Worm (Caenorhabditis elegans) whole organism, L2 larva: ENCODE measurements around the gene F44D12.10.

Experiments
- F13H6.1 ChIP-seq: sonication (generic microtip); optimal IDR thresholded peaks from 2 replicates; lab custom pipeline; 2016; ENCODE audit warnings: missing genetic modification characterization, missing compliant biosample characterization
- R02D3.7 ChIP-seq: fragments of 150-350 bp; optimal IDR thresholded peaks from 2 replicates; lab custom pipeline; 2014; ENCODE audit warnings: missing biosample characterization, missing genetic modification characterization
- Y55F3AM.14 ChIP-seq: fragments of 200-800 bp; sonication (Bioruptor generic); optimal IDR thresholded peaks from 2 replicates; lab custom pipeline; 2018; ENCODE audit warnings: mild to moderate bottlenecking, missing genetic modification characterization, missing compliant biosample characterization
- ZK546.5 ChIP-seq: sonication (generic microtip); optimal IDR thresholded peaks from 2 replicates; lab custom pipeline; 2017; ENCODE audit warnings: missing biosample characterization, missing genetic modification characterization
- aly-2 ChIP-seq: fragments of 150-350 bp; optimal IDR thresholded peaks from 2 replicates; lab custom pipeline; 2014; ENCODE audit warnings: missing biosample characterization, missing genetic modification characterization
- ama-1 ChIP-seq: fragments of 150-350 bp; optimal IDR thresholded peaks from 2 replicates; lab custom pipeline; 2018; ENCODE audit warnings: inconsistent platforms
- blmp-1 ChIP-seq: sonication (generic microtip); optimal IDR thresholded peaks from 2 replicates; lab custom pipeline; 2017; ENCODE audit warnings: missing genetic modification characterization, mild to moderate bottlenecking, missing compliant biosample characterization, antibody characterized with exemption, moderate library complexity; ENCODE audit not compliant: insufficient read depth
- ceh-82 ChIP-seq: fragments of 150-350 bp; optimal IDR thresholded peaks from 2 replicates; lab custom pipeline; 2014; ENCODE audit warnings: missing biosample characterization, missing genetic modification characterization
- elt-3 ChIP-seq: sonication (generic microtip); optimal IDR thresholded peaks from 2 replicates; lab custom pipeline; 2017; ENCODE audit warnings: missing biosample characterization, missing genetic modification characterization
- fos-1 ChIP-seq: fragments of 150-350 bp; optimal IDR thresholded peaks from 2 replicates; lab custom pipeline; 2014; ENCODE audit warnings: missing biosample characterization, missing genetic modification characterization
- gmeb-1 ChIP-seq: fragments of 150-350 bp; optimal IDR thresholded peaks from 2 replicates; lab custom pipeline; 2014; ENCODE audit warnings: missing biosample characterization, missing genetic modification characterization
- lin-11 ChIP-seq: fragments of 150-350 bp; sonication (generic microtip); optimal IDR thresholded peaks from 2 replicates; lab custom pipeline; 2014; ENCODE audit warnings: missing biosample characterization, missing genetic modification characterization, inconsistent platforms, mixed read lengths
- lin-13 ChIP-seq: fragments of 150-350 bp; optimal IDR thresholded peaks from 2 replicates; lab custom pipeline; 2014; ENCODE audit warnings: missing biosample characterization, missing genetic modification reagents, missing genetic modification characterization
- lin-39 ChIP-seq: fragments of 150-350 bp; optimal IDR thresholded peaks from 2 replicates; lab custom pipeline; 2014; ENCODE audit warnings: missing biosample characterization, missing genetic modification reagents, missing genetic modification characterization
- lsy-2 ChIP-seq, 2 experiments: fragments of 150-350 bp in 1 of 2; sonication (generic microtip) in 1 of 2; optimal IDR thresholded peaks; 2 replicates each; lab custom pipeline; 2014 to 2017; ENCODE audit warnings: missing biosample characterization in 2 of 2, missing genetic modification characterization in 2 of 2
- mab-5 ChIP-seq: fragments of 150-350 bp; optimal IDR thresholded peaks from 2 replicates; lab custom pipeline; 2014; ENCODE audit warnings: missing biosample characterization, missing genetic modification characterization
- nhr-10 ChIP-seq: sonication (generic microtip); optimal IDR thresholded peaks from 2 replicates; lab custom pipeline; 2017; ENCODE audit warnings: missing biosample characterization, missing genetic modification characterization
- nhr-11 ChIP-seq: fragments of 150-350 bp; optimal IDR thresholded peaks from 2 replicates; lab custom pipeline; 2014; ENCODE audit warnings: missing biosample characterization, missing genetic modification characterization
- nhr-129 ChIP-seq: fragments of 150-350 bp; optimal IDR thresholded peaks from 2 replicates; lab custom pipeline; 2014; ENCODE audit warnings: missing biosample characterization, missing genetic modification characterization
- nhr-21 ChIP-seq: fragments of 150-350 bp; optimal IDR thresholded peaks from 2 replicates; lab custom pipeline; 2014; ENCODE audit warnings: missing biosample characterization, missing genetic modification characterization
- nhr-237 ChIP-seq: fragments of 150-350 bp; optimal IDR thresholded peaks from 2 replicates; lab custom pipeline; 2014; ENCODE audit warnings: missing biosample characterization, missing genetic modification characterization
- nhr-6 ChIP-seq: fragments of 150-350 bp; optimal IDR thresholded peaks from 2 replicates; lab custom pipeline; 2014; ENCODE audit warnings: missing biosample characterization, missing genetic modification characterization
- nhr-77 ChIP-seq: fragments of 150-350 bp; optimal IDR thresholded peaks from 2 replicates; lab custom pipeline; 2014; ENCODE audit warnings: missing biosample characterization, missing genetic modification characterization
- peb-1 ChIP-seq: fragments of 150-350 bp; optimal IDR thresholded peaks from 2 replicates; lab custom pipeline; 2014; ENCODE audit warnings: missing biosample characterization, missing genetic modification characterization
- sem-4 ChIP-seq: fragments of 150-350 bp; optimal IDR thresholded peaks from 2 replicates; lab custom pipeline; 2014; ENCODE audit warnings: missing biosample characterization, missing genetic modification reagents, missing genetic modification characterization
- sma-9 ChIP-seq, 2 experiments: fragments of 150-350 bp in 1 of 2; sonication (generic microtip) in 1 of 2; optimal IDR thresholded peaks; 2 replicates each; lab custom pipeline; 2014 to 2016; ENCODE audit warnings: missing genetic modification characterization in 2 of 2, mild to moderate bottlenecking in 1 of 2, missing biosample characterization in 1 of 2, missing compliant biosample characterization in 1 of 2, missing genetic modification reagents in 1 of 2, moderate library complexity in 1 of 2
- snpc-4 ChIP-seq: fragments of 150-350 bp; optimal IDR thresholded peaks from 2 replicates; lab custom pipeline; 2014; ENCODE audit warnings: missing biosample characterization, missing genetic modification characterization
- unc-62 ChIP-seq: fragments of 150-350 bp; optimal IDR thresholded peaks from 2 replicates; lab custom pipeline; 2014; ENCODE audit warnings: missing biosample characterization, missing genetic modification reagents, missing genetic modification characterization
- zag-1 ChIP-seq: fragments of 150-350 bp; optimal IDR thresholded peaks from 2 replicates; lab custom pipeline; 2014; ENCODE audit warnings: missing biosample characterization, missing genetic modification characterization
- ztf-1 ChIP-seq: fragments of 200-800 bp; sonication (Bioruptor generic); conservative IDR thresholded peaks from 2 replicates; pipeline ENCODE4 v1.3.6; 2022; ENCODE audit warnings: missing genetic modification characterization, missing compliant biosample characterization
- ztf-4 ChIP-seq: fragments of 150-350 bp; optimal IDR thresholded peaks from 2 replicates; lab custom pipeline; 2014; ENCODE audit warnings: missing biosample characterization, missing genetic modification characterization

Gene F44D12.10

ce11 chrIV:10068266-10068665, 31.4 kb upstream of the F44D12.10 start:
- TF ChIP-seq gmeb-1 (tag; lab: Kevin White, UChicago) (no peak), nhr-6 (tag; lab: Kevin White, UChicago) (no peak), blmp-1 (tag; lab: Kevin White, UChicago) (no peak), ZK546.5 (no peak), Y55F3AM.14 (GFP tag; lab: Kevin White, UChicago) (no peak), nhr-21 (tag; lab: Kevin White, UChicago) (no peak), R02D3.7 (no peak), unc-62 (GFP tag; lab: Kevin White, UChicago) (no peak), fos-1 (tag; lab: Kevin White, UChicago) (no peak), peb-1 (tag; lab: Kevin White, UChicago) (no peak), sem-4 (tag; lab: Kevin White, UChicago) (no peak), lin-11 (tag; lab: Kevin White, UChicago) (no peak), snpc-4 (tag; lab: Kevin White, UChicago) (no peak), zag-1 (no peak), ceh-82 (tag; lab: Kevin White, UChicago) (no peak), nhr-237 (tag; lab: Kevin White, UChicago) (no peak), ztf-4 (no peak), lsy-2 (tag; optimal IDR thresholded peaks at IDR 0.05; lab: Kevin White, UChicago) (no peak), ztf-1 (GFP tag; lab: Robert Waterston, UW) (no peak)

- TF ChIP-seq blmp-1 (tag; lab: Kevin White, UChicago) (no peak), nhr-11 (tag; lab: Kevin White, UChicago) (no peak)
- TF ChIP-seq, all 48 proteins: peak for 0
Measured at ce11 chrIV:10067541-10067940, 30.7 kb upstream of the F44D12.10 start, which contains the start of gene cwn-2. Gene cwn-2 (plus strand): TSS chrIV:10067816.

- TF ChIP-seq sma-9 (GFP tag; optimal IDR thresholded peaks at IDR 0.05; lab: Kevin White, UChicago) (no peak), sma-9 (tag; optimal IDR thresholded peaks at IDR 0.05; lab: Kevin White, UChicago) (no peak), ceh-82 (tag; lab: Kevin White, UChicago) (no peak), fos-1 (tag; lab: Kevin White, UChicago) (peak; percentile 61)
Measured at ce11 chrIV:10066456-10066855, 29.6 kb upstream of the F44D12.10 start.

ce11 chrIV:10065159-10065558, 28.3 kb upstream of the F44D12.10 start:
- TF ChIP-seq mab-5 (tag; lab: Kevin White, UChicago) (peak; percentile 68), nhr-129 (tag; lab: Kevin White, UChicago) (peak; percentile 12), blmp-1 (tag; lab: Kevin White, UChicago) (no peak), lin-39 (tag; lab: Kevin White, UChicago) (peak; percentile 3), ama-1 (lab: Kevin White, UChicago) (no peak), sem-4 (tag; lab: Kevin White, UChicago) (no peak)

- no peak for TF ChIP-seq ama-1 (lab: Kevin White, UChicago)
- no peak for TF ChIP-seq ceh-82 (tag; lab: Kevin White, UChicago)
- TF ChIP-seq sem-4 (tag; lab: Kevin White, UChicago), result no peak
- no peak for TF ChIP-seq lin-13 (GFP tag; lab: Kevin White, UChicago)
- TF ChIP-seq lsy-2 (tag; optimal IDR thresholded peaks at IDR 0.05; lab: Kevin White, UChicago), result no peak
- TF ChIP-seq nhr-10 (tag; lab: Kevin White, UChicago), result no peak
- no peak for TF ChIP-seq F13H6.1 (tag; lab: Kevin White, UChicago)
- no peak for TF ChIP-seq sma-9 (GFP tag; optimal IDR thresholded peaks at IDR 0.05; lab: Kevin White, UChicago)
- TF ChIP-seq sma-9 (tag; optimal IDR thresholded peaks at IDR 0.05; lab: Kevin White, UChicago), result no peak
- TF ChIP-seq unc-62 (GFP tag; lab: Kevin White, UChicago), result no peak
- no peak for TF ChIP-seq gmeb-1 (tag; lab: Kevin White, UChicago)
- TF ChIP-seq elt-3 (tag; lab: Kevin White, UChicago), result no peak
- no peak for TF ChIP-seq snpc-4 (tag; lab: Kevin White, UChicago)
- no peak for TF ChIP-seq aly-2 (tag; lab: Kevin White, UChicago)
- TF ChIP-seq lin-11 (tag; lab: Kevin White, UChicago), result no peak
- no peak for TF ChIP-seq nhr-77 (tag; lab: Kevin White, UChicago)
- no peak for TF ChIP-seq zag-1
- TF ChIP-seq lin-39 (tag; lab: Kevin White, UChicago), result no peak
Measured at ce11 chrIV:10063941-10064340, 27.1 kb upstream of the F44D12.10 start.
